Worm (Caenorhabditis elegans) whole organism, young adult: Measurements from ENCODE around the gene srh-55.
A peak's percentile ranks its signal among the peaks of the same experiment; 100 is the strongest.

Source experiments
- B0019.2 ChIP-seq: fragments of 200-800 bp; sonication (Bioruptor generic); conservative IDR thresholded peaks from 2 replicates; pipeline ENCODE4 v1.3.6; 2022; ENCODE audit warnings: missing genetic modification reagents, missing genetic modification characterization, missing compliant biosample characterization
- B0035.1 ChIP-seq: sonication (generic microtip); optimal IDR thresholded peaks from 2 replicates; lab custom pipeline; 2016; ENCODE audit warnings: missing genetic modification characterization, mild to moderate bottlenecking, missing compliant biosample characterization, missing genotype, missing genetic modification reagents
- B0261.1 ChIP-seq: sonication (generic microtip); optimal IDR thresholded peaks from 2 replicates; lab custom pipeline; 2016; ENCODE audit warnings: mild to moderate bottlenecking, missing genetic modification characterization, moderate library complexity, missing compliant biosample characterization
- B0336.3 ChIP-seq: fragments of 200-800 bp; sonication (Bioruptor generic); IDR thresholded peaks from 2 replicates; pipeline ENCODE4 v1.3.6; 2022; ENCODE audit warnings: missing genetic modification characterization, missing compliant biosample characterization
- F23B12.7 ChIP-seq: sonication (generic microtip); optimal IDR thresholded peaks from 2 replicates; lab custom pipeline; 2017; ENCODE audit warnings: missing genetic modification characterization, mild to moderate bottlenecking, missing compliant biosample characterization, antibody characterized with exemption, moderate library complexity; ENCODE audit not compliant: insufficient read depth
- F37B4.10 ChIP-seq: fragments of 200-800 bp; sonication (Bioruptor generic); IDR thresholded peaks from 2 replicates; pipeline ENCODE4 v1.3.6; 2022; ENCODE audit warnings: missing genetic modification characterization, missing compliant biosample characterization
- F49E8.2 ChIP-seq: sonication (generic microtip); optimal IDR thresholded peaks from 3 replicates; lab custom pipeline; 2017; ENCODE audit warnings: missing genetic modification characterization, mild to moderate bottlenecking, missing compliant biosample characterization, antibody characterized with exemption, moderate library complexity; ENCODE audit not compliant: insufficient read depth
- F57C9.4 ChIP-seq: sonication (generic microtip); optimal IDR thresholded peaks from 2 replicates; lab custom pipeline; 2017; ENCODE audit warnings: mild to moderate bottlenecking, missing genetic modification characterization, missing compliant biosample characterization
- Y53G8AR.9 ChIP-seq: fragments of 200-800 bp; sonication (Bioruptor generic); conservative IDR thresholded peaks from 2 replicates; pipeline ENCODE4 v1.3.6; 2022; ENCODE audit warnings: missing genetic modification reagents, missing genetic modification characterization, missing compliant biosample characterization
- aptf-2 ChIP-seq: fragments of 200-800 bp; sonication (Bioruptor generic); conservative IDR thresholded peaks from 2 replicates; pipeline ENCODE4 v1.3.6; 2022; ENCODE audit warnings: missing genetic modification reagents, missing genetic modification characterization, missing compliant biosample characterization
- cebp-2 ChIP-seq: fragments of 200-800 bp; sonication (Bioruptor generic); IDR thresholded peaks from 2 replicates; pipeline ENCODE4 v1.3.6; 2022; ENCODE audit warnings: missing genetic modification characterization, missing compliant biosample characterization
- ceh-27 ChIP-seq: fragments of 200-800 bp; sonication (Bioruptor generic); optimal IDR thresholded peaks from 2 replicates; lab custom pipeline; 2018; ENCODE audit warnings: mild to moderate bottlenecking, missing genetic modification characterization, moderate library complexity, missing compliant biosample characterization
- chd-7 ChIP-seq: sonication (generic microtip); optimal IDR thresholded peaks from 2 replicates; lab custom pipeline; 2016; ENCODE audit warnings: mild to moderate bottlenecking, missing genetic modification characterization, moderate library complexity, missing compliant biosample characterization
- dpff-1 ChIP-seq: sonication (generic microtip); optimal IDR thresholded peaks from 2 replicates; lab custom pipeline; 2017; ENCODE audit warnings: mild to moderate bottlenecking, missing genetic modification characterization, missing compliant biosample characterization
- efl-1 ChIP-seq: fragments of 150-350 bp; optimal IDR thresholded peaks from 2 replicates; lab custom pipeline; 2014; ENCODE audit warnings: missing biosample characterization, missing genetic modification reagents, missing genetic modification characterization
- egrh-3 ChIP-seq: fragments of 200-800 bp; sonication (Bioruptor generic); IDR thresholded peaks from 2 replicates; pipeline ENCODE4 v1.3.6; 2022; ENCODE audit warnings: missing genetic modification reagents, missing genetic modification characterization, missing compliant biosample characterization
- gei-17 ChIP-seq: fragments of 200-800 bp; sonication (Bioruptor generic); optimal IDR thresholded peaks from 2 replicates; lab custom pipeline; 2018; ENCODE audit warnings: mild to moderate bottlenecking, missing genetic modification characterization, missing compliant biosample characterization
- him-1 ChIP-seq: sonication (generic microtip); optimal IDR thresholded peaks from 2 replicates; lab custom pipeline; 2016; ENCODE audit warnings: missing genotype, missing genetic modification reagents, missing genetic modification characterization, missing compliant biosample characterization
- hmg-1.2 ChIP-seq: fragments of 200-800 bp; sonication (Bioruptor generic); IDR thresholded peaks from 2 replicates; pipeline ENCODE4 v1.3.6; 2022; ENCODE audit warnings: missing genetic modification reagents, missing genetic modification characterization, missing compliant biosample characterization
- hsf-1 ChIP-seq: fragments of 200-800 bp; sonication (Bioruptor generic); IDR thresholded peaks from 2 replicates; pipeline ENCODE4 v1.3.6; 2022; ENCODE audit warnings: missing genetic modification reagents, missing genetic modification characterization, missing compliant biosample characterization
- lin-26 ChIP-seq: fragments of 200-800 bp; sonication (Bioruptor generic); IDR thresholded peaks from 2 replicates; pipeline ENCODE4 v1.3.6; 2022; ENCODE audit warnings: missing genetic modification reagents, missing genetic modification characterization, missing compliant biosample characterization
- lin-35 ChIP-seq, 3 experiments: fragments of 150-350 bp in 2 of 3; sonication (generic microtip) in 1 of 3; optimal IDR thresholded peaks; 2 replicates each; lab custom pipeline; 2014 to 2018; ENCODE audit warnings: missing biosample characterization in 3 of 3, missing genetic modification characterization in 3 of 3, missing genetic modification reagents in 3 of 3
- lir-1 ChIP-seq: fragments of 200-800 bp; sonication (Bioruptor generic); conservative IDR thresholded peaks from 2 replicates; pipeline ENCODE4 v1.3.6; 2022; ENCODE audit warnings: missing genetic modification reagents, missing genetic modification characterization, missing compliant biosample characterization
- madf-10 ChIP-seq: sonication (generic microtip); optimal IDR thresholded peaks from 2 replicates; lab custom pipeline; 2016; ENCODE audit warnings: mild to moderate bottlenecking, missing genetic modification characterization, missing compliant biosample characterization
- madf-3 ChIP-seq: fragments of 200-800 bp; sonication (Bioruptor generic); IDR thresholded peaks from 2 replicates; pipeline ENCODE4 v1.3.6; 2022; ENCODE audit warnings: missing genetic modification reagents, missing genetic modification characterization, missing compliant biosample characterization
- madf-8 ChIP-seq: fragments of 200-800 bp; sonication (Bioruptor generic); conservative IDR thresholded peaks from 2 replicates; pipeline ENCODE4 v1.3.6; 2022; ENCODE audit warnings: missing genetic modification reagents, missing genetic modification characterization, missing compliant biosample characterization
- mcd-1 ChIP-seq: fragments of 200-800 bp; sonication (Bioruptor generic); IDR thresholded peaks from 2 replicates; pipeline ENCODE4 v1.3.6; 2022; ENCODE audit warnings: missing genetic modification reagents, missing genetic modification characterization, missing compliant biosample characterization
- nfyb-1 ChIP-seq: fragments of 200-800 bp; sonication (Bioruptor generic); IDR thresholded peaks from 2 replicates; pipeline ENCODE4 v1.3.6; 2022; ENCODE audit warnings: missing genetic modification reagents, missing genetic modification characterization, missing compliant biosample characterization
- nhr-80 ChIP-seq: sonication (generic microtip); optimal IDR thresholded peaks from 2 replicates; lab custom pipeline; 2016; ENCODE audit warnings: missing genetic modification characterization, missing compliant biosample characterization
- pbrm-1 ChIP-seq: fragments of 200-800 bp; sonication (Bioruptor generic); IDR thresholded peaks from 2 replicates; pipeline ENCODE4 v1.3.6; 2022; ENCODE audit warnings: missing genetic modification reagents, missing genetic modification characterization, missing compliant biosample characterization
- rec-8 ChIP-seq, 2 experiments: sonication (generic microtip); optimal IDR thresholded peaks; 2 replicates each; lab custom pipeline; 2016; ENCODE audit warnings: mild to moderate bottlenecking in 2 of 2, missing genetic modification characterization in 2 of 2, missing genetic modification reagents in 2 of 2, missing genotype in 2 of 2, missing biosample characterization in 1 of 2, missing compliant biosample characterization in 1 of 2, moderate library complexity in 1 of 2
- repo-1 ChIP-seq: sonication (generic microtip); optimal IDR thresholded peaks from 2 replicates; lab custom pipeline; 2017; ENCODE audit warnings: mild to moderate bottlenecking, missing genetic modification characterization, missing compliant biosample characterization
- rpc-1 ChIP-seq, 2 experiments: fragments of 150-350 bp in 1 of 2; sonication (generic microtip) in 1 of 2; optimal IDR thresholded peaks; 2 replicates each; lab custom pipeline; 2014 to 2018; ENCODE audit warnings: missing biosample characterization in 1 of 2, missing genetic modification characterization in 1 of 2, missing genetic modification reagents in 1 of 2, missing genotype in 1 of 2
- tbp1 ChIP-seq: fragments of 200-800 bp; sonication (Bioruptor generic); optimal IDR thresholded peaks from 2 replicates; lab custom pipeline; 2018; ENCODE audit warnings: mild to moderate bottlenecking, missing genetic modification characterization, missing compliant biosample characterization
- unc-130 ChIP-seq: sonication (generic microtip); optimal IDR thresholded peaks from 2 replicates; lab custom pipeline; 2016; ENCODE audit warnings: missing genetic modification reagents, missing genetic modification characterization, missing compliant biosample characterization
- unc-62 ChIP-seq: fragments of 150-350 bp; optimal IDR thresholded peaks from 2 replicates; lab custom pipeline; 2014; ENCODE audit warnings: missing biosample characterization, missing genetic modification reagents, missing genetic modification characterization
- ztf-18 ChIP-seq: sonication (generic microtip); optimal IDR thresholded peaks from 2 replicates; lab custom pipeline; 2016; ENCODE audit warnings: missing genotype, mild to moderate bottlenecking, missing genetic modification characterization, missing compliant biosample characterization
- ztf-22 ChIP-seq: fragments of 200-800 bp; sonication (Bioruptor generic); optimal IDR thresholded peaks from 2 replicates; lab custom pipeline; 2018; ENCODE audit warnings: mild to moderate bottlenecking, missing genetic modification characterization, moderate library complexity, missing compliant biosample characterization
- ztf-25 ChIP-seq: fragments of 200-800 bp; sonication (Bioruptor generic); IDR thresholded peaks from 2 replicates; pipeline ENCODE4 v1.3.6; 2022; ENCODE audit warnings: missing genetic modification reagents, missing genetic modification characterization, missing compliant biosample characterization
- ztf-28 ChIP-seq: fragments of 200-800 bp; sonication (Bioruptor generic); IDR thresholded peaks from 2 replicates; pipeline ENCODE4 v1.3.6; 2022; ENCODE audit warnings: missing genetic modification reagents, missing genetic modification characterization, missing compliant biosample characterization
- ztf-6 ChIP-seq: fragments of 200-800 bp; sonication (Bioruptor generic); IDR thresholded peaks from 2 replicates; pipeline ENCODE4 v1.3.6; 2022; ENCODE audit warnings: missing genetic modification reagents, missing genetic modification characterization, missing compliant biosample characterization

The srh-55 gene

ce11 chrV:15153277-15153676, at the start of gene srh-55:
srh-55 (plus strand) TSS chrV:15153577.
- no peak for TF ChIP-seq chd-7
- no peak for TF ChIP-seq repo-1
- no peak for TF ChIP-seq hsf-1 (GFP tag; lab: Robert Waterston, UW)
- TF ChIP-seq rpc-1 (optimal IDR thresholded peaks at IDR 0.05; lab: Kevin White, UChicago) = no peak
- TF ChIP-seq rpc-1 (tag; optimal IDR thresholded peaks at IDR 0.05; lab: Kevin White, UChicago) = no peak
- TF ChIP-seq ztf-28 (GFP tag; lab: Robert Waterston, UW) = no peak
- no peak for TF ChIP-seq egrh-3 (GFP tag; lab: Robert Waterston, UW)
- TF ChIP-seq madf-10 = no peak

- TF ChIP-seq lin-26 (GFP tag; lab: Robert Waterston, UW) (peak; percentile 55; the same call in 1 of the 2 replicates), hmg-1.2 (peak; percentile 73; the same call in 1 of the 2 replicates), nfyb-1 (peak; percentile 36; the same call in 1 of the 2 replicates), B0261.1 (tag; lab: Kevin White, UChicago) (peak; percentile 58), ztf-25 (GFP tag; lab: Robert Waterston, UW) (peak; percentile 50; the same call in 1 of the 2 replicates), tbp1 (GFP tag; lab: Kevin White, UChicago) (peak; percentile 82)
These were observed 47.3 kb upstream of the srh-55 start, which contains the start of gene C01G10.14 for ce11 chrV:15105893-15106598. C01G10.14 (minus strand) TSS chrV:15105943.

- no peak for TF ChIP-seq rec-8 (tag; optimal IDR thresholded peaks at IDR 0.05; lab: Kevin White, UChicago)
- TF ChIP-seq B0019.2 (GFP tag; lab: Robert Waterston, UW) = no peak
- no peak for TF ChIP-seq nfyb-1
- TF ChIP-seq lin-26 (GFP tag; lab: Robert Waterston, UW) = no peak
- no peak for TF ChIP-seq ztf-22
- TF ChIP-seq F23B12.7 (tag; lab: Kevin White, UChicago) = no peak
- TF ChIP-seq nhr-80 (tag; lab: Kevin White, UChicago) = no peak
- no peak for TF ChIP-seq him-1
- TF ChIP-seq B0336.3 (GFP tag; lab: Robert Waterston, UW) = no peak
- no peak for TF ChIP-seq madf-8 (GFP tag; lab: Robert Waterston, UW)
These were observed 44.1 kb upstream of the srh-55 start, which contains the start of gene Y75B12A.2 for ce11 chrV:15109260-15109659. Y75B12A.2 (plus strand) TSS chrV:15109560.

ce11 chrV:15111660-15112059, 41.7 kb upstream of the srh-55 start, which contains the start of gene T01G5.7:
T01G5.7 (plus strand) TSS chrV:15111960.
- TF ChIP-seq lir-1 = no peak
- no peak for TF ChIP-seq pbrm-1 (GFP tag; lab: Robert Waterston, UW)
- no peak for TF ChIP-seq lin-35 (GFP tag; optimal IDR thresholded peaks at IDR 0.05; lab: Kevin White, UChicago)
- no peak for TF ChIP-seq B0035.1 (tag; lab: Kevin White, UChicago)
- TF ChIP-seq, all 124 proteins: peak for 0

- TF ChIP-seq gei-17 (GFP tag; lab: Kevin White, UChicago) (no peak), ztf-18 (tag; lab: Kevin White, UChicago) (no peak), efl-1 (GFP tag; lab: Kevin White, UChicago) (no peak), dpff-1 (no peak), F57C9.4 (tag; lab: Kevin White, UChicago) (no peak), lin-26 (GFP tag; lab: Robert Waterston, UW) (no peak), unc-62 (GFP tag; lab: Kevin White, UChicago) (no peak), ztf-6 (GFP tag; lab: Robert Waterston, UW) (no peak), Y53G8AR.9 (GFP tag; lab: Robert Waterston, UW) (no peak), cebp-2 (GFP tag; lab: Robert Waterston, UW) (no peak), mcd-1 (GFP tag; lab: Robert Waterston, UW) (no peak), ceh-27 (GFP tag; lab: Kevin White, UChicago) (no peak), madf-3 (GFP tag; lab: Robert Waterston, UW) (no peak), F37B4.10 (GFP tag; lab: Robert Waterston, UW) (no peak), B0261.1 (tag; lab: Kevin White, UChicago) (no peak), F49E8.2 (tag; lab: Kevin White, UChicago) (no peak), aptf-2 (no peak), B0019.2 (GFP tag; lab: Robert Waterston, UW) (no peak), unc-130 (GFP tag; lab: Kevin White, UChicago) (no peak)
These were observed 39.4 kb upstream of the srh-55 start, which contains the start of gene T01G5.6 for ce11 chrV:15113992-15114391. T01G5.6 (minus strand) TSS chrV:15114092.
